Worm (Caenorhabditis elegans) whole organism, L2 larva: ENCODE measurements around the gene acaa-2.

ENCODE experiments used
- R02D3.7 ChIP-seq: fragments of 150-350 bp; optimal IDR thresholded peaks from 2 replicates; lab custom pipeline; 2014; ENCODE audit warnings: missing biosample characterization, missing genetic modification characterization
- Y55F3AM.14 ChIP-seq: fragments of 200-800 bp; sonication (Bioruptor generic); optimal IDR thresholded peaks from 2 replicates; lab custom pipeline; 2018; ENCODE audit warnings: mild to moderate bottlenecking, missing genetic modification characterization, missing compliant biosample characterization
- alr-1 ChIP-seq: fragments of 150-350 bp; optimal IDR thresholded peaks from 2 replicates; lab custom pipeline; 2014; ENCODE audit warnings: missing biosample characterization, missing genetic modification characterization
- blmp-1 ChIP-seq: sonication (generic microtip); optimal IDR thresholded peaks from 2 replicates; lab custom pipeline; 2017; ENCODE audit warnings: missing genetic modification characterization, mild to moderate bottlenecking, missing compliant biosample characterization, antibody characterized with exemption, moderate library complexity; ENCODE audit not compliant: insufficient read depth
- ceh-82 ChIP-seq: fragments of 150-350 bp; optimal IDR thresholded peaks from 2 replicates; lab custom pipeline; 2014; ENCODE audit warnings: missing biosample characterization, missing genetic modification characterization
- crh-2 ChIP-seq: sonication (generic microtip); optimal IDR thresholded peaks from 2 replicates; lab custom pipeline; 2017; ENCODE audit warnings: missing biosample characterization, missing genetic modification characterization
- dmd-4 ChIP-seq: sonication (generic microtip); optimal IDR thresholded peaks from 2 replicates; lab custom pipeline; 2017; ENCODE audit warnings: missing biosample characterization, missing genetic modification characterization
- egl-27 ChIP-seq: sonication (generic microtip); optimal IDR thresholded peaks from 3 replicates; lab custom pipeline; 2017; ENCODE audit warnings: missing biosample characterization, missing genetic modification reagents, missing genetic modification characterization
- elt-1 ChIP-seq: fragments of 150-350 bp; optimal IDR thresholded peaks from 2 replicates; lab custom pipeline; 2014; ENCODE audit warnings: missing biosample characterization, missing genetic modification characterization
- elt-3 ChIP-seq: sonication (generic microtip); optimal IDR thresholded peaks from 2 replicates; lab custom pipeline; 2017; ENCODE audit warnings: missing biosample characterization, missing genetic modification characterization
- lin-11 ChIP-seq: fragments of 150-350 bp; sonication (generic microtip); optimal IDR thresholded peaks from 2 replicates; lab custom pipeline; 2014; ENCODE audit warnings: missing biosample characterization, missing genetic modification characterization, inconsistent platforms, mixed read lengths
- lin-13 ChIP-seq: fragments of 150-350 bp; optimal IDR thresholded peaks from 2 replicates; lab custom pipeline; 2014; ENCODE audit warnings: missing biosample characterization, missing genetic modification reagents, missing genetic modification characterization
- mab-5 ChIP-seq: fragments of 150-350 bp; optimal IDR thresholded peaks from 2 replicates; lab custom pipeline; 2014; ENCODE audit warnings: missing biosample characterization, missing genetic modification characterization
- nhr-11 ChIP-seq: fragments of 150-350 bp; optimal IDR thresholded peaks from 2 replicates; lab custom pipeline; 2014; ENCODE audit warnings: missing biosample characterization, missing genetic modification characterization
- nhr-12 ChIP-seq: fragments of 150-350 bp; optimal IDR thresholded peaks from 2 replicates; lab custom pipeline; 2014; ENCODE audit warnings: missing biosample characterization, missing genetic modification characterization
- nhr-129 ChIP-seq: fragments of 150-350 bp; optimal IDR thresholded peaks from 2 replicates; lab custom pipeline; 2014; ENCODE audit warnings: missing biosample characterization, missing genetic modification characterization
- nhr-23 ChIP-seq: fragments of 150-350 bp; optimal IDR thresholded peaks from 2 replicates; lab custom pipeline; 2014; ENCODE audit warnings: missing biosample characterization, missing genetic modification reagents, missing genetic modification characterization
- nhr-237 ChIP-seq: fragments of 150-350 bp; optimal IDR thresholded peaks from 2 replicates; lab custom pipeline; 2014; ENCODE audit warnings: missing biosample characterization, missing genetic modification characterization
- nhr-25 ChIP-seq: fragments of 150-350 bp; sonication (generic microtip); optimal IDR thresholded peaks from 3 replicates; lab custom pipeline; 2014; ENCODE audit warnings: missing biosample characterization, missing genetic modification characterization
- sem-4 ChIP-seq: fragments of 150-350 bp; optimal IDR thresholded peaks from 2 replicates; lab custom pipeline; 2014; ENCODE audit warnings: missing biosample characterization, missing genetic modification reagents, missing genetic modification characterization
- skn-1 ChIP-seq: sonication (generic microtip); optimal IDR thresholded peaks from 2 replicates; lab custom pipeline; 2017; ENCODE audit warnings: missing biosample characterization, missing genetic modification characterization
- sma-3 ChIP-seq: sonication (generic microtip); optimal IDR thresholded peaks from 2 replicates; lab custom pipeline; 2016; ENCODE audit warnings: missing genetic modification reagents, missing genetic modification characterization, missing compliant biosample characterization
- sma-9 ChIP-seq, 2 experiments: fragments of 150-350 bp in 1 of 2; sonication (generic microtip) in 1 of 2; optimal IDR thresholded peaks; 2 replicates each; lab custom pipeline; 2014 to 2016; ENCODE audit warnings: missing genetic modification characterization in 2 of 2, mild to moderate bottlenecking in 1 of 2, missing biosample characterization in 1 of 2, missing compliant biosample characterization in 1 of 2, missing genetic modification reagents in 1 of 2, moderate library complexity in 1 of 2
- snpc-4 ChIP-seq: fragments of 150-350 bp; optimal IDR thresholded peaks from 2 replicates; lab custom pipeline; 2014; ENCODE audit warnings: missing biosample characterization, missing genetic modification characterization
- unc-55 ChIP-seq: fragments of 150-350 bp; sonication (generic microtip); optimal IDR thresholded peaks from 3 replicates; lab custom pipeline; 2014; ENCODE audit warnings: missing biosample characterization, missing genetic modification reagents, missing genetic modification characterization
- zag-1 ChIP-seq: fragments of 150-350 bp; optimal IDR thresholded peaks from 2 replicates; lab custom pipeline; 2014; ENCODE audit warnings: missing biosample characterization, missing genetic modification characterization
- ztf-1 ChIP-seq: fragments of 200-800 bp; sonication (Bioruptor generic); conservative IDR thresholded peaks from 2 replicates; pipeline ENCODE4 v1.3.6; 2022; ENCODE audit warnings: missing genetic modification characterization, missing compliant biosample characterization
- ztf-11 ChIP-seq: sonication (generic microtip); optimal IDR thresholded peaks from 2 replicates; lab custom pipeline; 2017; ENCODE audit warnings: missing biosample characterization, missing genetic modification characterization
- ztf-4 ChIP-seq: fragments of 150-350 bp; optimal IDR thresholded peaks from 2 replicates; lab custom pipeline; 2014; ENCODE audit warnings: missing biosample characterization, missing genetic modification characterization

Gene acaa-2

DNA sequence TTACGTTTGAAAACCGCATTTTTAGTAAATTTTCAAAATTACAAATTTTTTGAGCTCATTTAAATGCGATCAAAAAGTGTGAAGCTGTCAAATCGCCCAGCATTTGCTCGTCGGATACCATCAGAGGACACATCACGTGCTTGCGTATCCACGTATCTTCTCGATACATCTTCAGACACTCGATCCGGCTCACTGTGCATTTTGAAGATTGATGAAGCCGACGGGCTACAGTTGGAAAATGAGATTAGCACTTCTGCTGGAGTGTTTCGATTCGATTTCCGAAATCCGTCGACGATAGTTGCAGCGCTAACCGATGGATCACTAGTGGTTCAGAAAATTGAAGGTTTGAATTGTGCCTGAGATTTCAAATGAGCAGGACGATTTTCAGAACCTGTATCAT lies 29.7 kb upstream of the acaa-2 start, which contains the start of gene dph-7:
TSS of gene dph-7 (plus strand) at position 53 of the 400 bp plus-strand sequence.
- TF ChIP-seq nhr-23 (tag; lab: Kevin White, UChicago) (no peak), nhr-11 (tag; lab: Kevin White, UChicago) (no peak), alr-1 (tag; lab: Kevin White, UChicago) (no peak), nhr-129 (tag; lab: Kevin White, UChicago) (no peak), zag-1 (tag; lab: Kevin White, UChicago) (no peak), sma-9 (GFP tag; optimal IDR thresholded peaks at IDR 0.05; lab: Kevin White, UChicago) (no peak), sma-9 (tag; optimal IDR thresholded peaks at IDR 0.05; lab: Kevin White, UChicago) (no peak), R02D3.7 (no peak), ceh-82 (tag; lab: Kevin White, UChicago) (no peak), lin-11 (tag; lab: Kevin White, UChicago) (no peak)

DNA sequence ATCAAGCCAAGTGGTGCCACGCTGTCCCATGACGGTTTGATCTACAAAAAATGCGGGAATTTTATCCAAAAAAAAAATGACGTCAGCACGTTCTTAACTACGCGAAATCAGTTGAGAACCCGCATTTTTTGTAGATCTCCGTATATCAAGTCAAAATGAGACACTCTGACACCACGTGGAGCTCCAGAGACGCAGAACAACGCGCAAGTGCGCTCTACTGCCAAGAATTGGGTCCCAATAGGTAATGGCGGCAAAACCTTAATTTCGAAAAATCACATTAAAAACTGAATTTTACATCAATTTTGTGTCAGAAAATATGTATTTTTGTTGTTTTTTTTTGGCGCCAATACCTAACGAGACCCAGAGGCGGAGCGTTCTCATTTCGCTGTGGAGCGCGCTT lies 27.8 kb upstream of the acaa-2 start:
- TF ChIP-seq ztf-4 (tag; lab: Kevin White, UChicago), result no peak
- TF ChIP-seq ceh-82 (tag; lab: Kevin White, UChicago), result no peak
- TF ChIP-seq skn-1 (tag; lab: Kevin White, UChicago), result no peak

DNA sequence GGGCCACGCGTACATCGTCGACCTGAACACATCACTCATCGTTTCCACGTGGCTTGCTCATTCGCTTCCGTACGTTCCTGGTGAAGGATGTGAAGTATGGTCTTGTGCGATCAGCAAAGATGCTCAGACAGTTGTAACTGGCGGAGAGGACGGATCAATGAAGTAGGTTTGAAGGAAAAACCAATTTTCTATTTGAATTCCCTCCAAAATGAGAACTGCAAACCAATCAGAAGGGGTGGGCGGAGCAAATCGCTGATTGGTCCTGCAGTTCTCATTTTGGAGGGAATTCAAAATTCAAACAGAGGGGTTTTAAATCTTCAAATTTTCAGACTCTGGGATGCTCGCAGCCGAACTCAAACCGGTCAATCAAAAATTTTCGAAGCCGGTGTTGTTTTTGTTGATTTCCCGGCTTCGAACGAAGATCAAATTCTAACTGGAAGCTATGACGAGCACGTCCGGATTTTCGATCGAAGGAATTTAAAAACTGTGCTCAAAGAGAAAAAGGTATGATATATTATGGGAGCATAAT lies 27.3 kb upstream of the acaa-2 start:
- TF ChIP-seq ceh-82 (tag; lab: Kevin White, UChicago), result no peak
- TF ChIP-seq skn-1 (tag; lab: Kevin White, UChicago), result no peak
- no peak for TF ChIP-seq dmd-4 (tag; lab: Kevin White, UChicago)
- no peak for TF ChIP-seq ztf-11
- no peak for TF ChIP-seq nhr-237 (tag; lab: Kevin White, UChicago)
- no peak for TF ChIP-seq unc-55
- no peak for TF ChIP-seq nhr-11 (tag; lab: Kevin White, UChicago)
- TF ChIP-seq ztf-1 (GFP tag; lab: Robert Waterston, UW), result no peak
- TF ChIP-seq blmp-1, result no peak
- no peak for TF ChIP-seq lin-13

DNA sequence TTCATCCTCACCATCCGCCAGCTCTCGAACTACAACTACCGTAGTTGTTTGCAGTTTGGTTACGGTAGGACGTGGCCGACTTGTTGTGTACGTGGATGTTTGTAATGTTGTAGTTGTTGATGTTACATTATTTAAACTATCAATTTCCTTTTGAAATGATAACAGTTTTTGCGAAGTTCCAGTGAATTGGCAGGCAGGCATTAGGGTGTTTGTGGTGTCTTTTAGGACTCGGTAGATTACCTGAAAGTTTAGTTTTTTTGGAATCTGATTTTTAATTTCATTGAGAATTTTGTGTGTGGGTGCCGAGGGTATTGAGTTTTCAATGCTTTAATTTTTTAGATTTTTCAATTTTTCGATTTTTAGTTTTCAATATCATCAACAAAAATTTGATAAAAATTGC lies 22.2 kb upstream of the acaa-2 start, which contains the start of gene F53A2.11:
TSS of gene F53A2.11 (minus strand) at position 101 of the 400 bp plus-strand sequence.
- TF ChIP-seq Y55F3AM.14 (GFP tag; lab: Kevin White, UChicago), result no peak

ce11 chrIII:13324739-13325138 lies 20.0 kb upstream of the acaa-2 start, which contains the start of gene F53A2.1:
Gene F53A2.1, minus strand, starts transcription at chrIII:13324839.
- TF ChIP-seq snpc-4 (tag; lab: Kevin White, UChicago), result no peak
- no peak for TF ChIP-seq sem-4 (tag; lab: Kevin White, UChicago)
- TF ChIP-seq nhr-25, result no peak
- TF ChIP-seq elt-1, result no peak

ce11 chrIII:13328911-13329310 lies 15.8 kb upstream of the acaa-2 start:
- TF ChIP-seq unc-55 (no peak), blmp-1 (no peak)

DNA sequence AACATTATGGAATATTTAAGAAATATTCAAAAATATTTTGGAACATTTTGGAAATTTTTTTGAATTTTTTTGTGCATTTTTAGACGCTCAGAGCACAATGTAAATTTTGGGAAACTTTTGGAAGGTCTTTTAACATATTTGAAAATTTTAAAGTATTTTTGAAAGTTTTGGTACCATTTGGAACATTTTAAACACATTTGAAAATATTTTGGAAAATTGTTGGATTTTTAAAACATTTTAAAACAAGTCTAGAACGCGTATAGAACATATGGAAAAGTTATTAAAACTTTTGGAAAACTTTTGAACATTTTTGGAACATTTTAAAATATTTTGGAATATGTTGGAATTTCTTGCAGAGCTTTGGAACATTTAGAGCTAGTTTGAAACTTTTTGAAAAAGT lies 11.0 kb upstream of the acaa-2 start, which contains the start of gene sdz-20:
TSS of gene sdz-20 (plus strand) at position 301 of the 400 bp plus-strand sequence.
- TF ChIP-seq sma-3, result no peak
- no peak for TF ChIP-seq blmp-1
- TF ChIP-seq nhr-11 (tag; lab: Kevin White, UChicago), result no peak
- no peak for TF ChIP-seq Y55F3AM.14 (GFP tag; lab: Kevin White, UChicago)
- no peak for TF ChIP-seq snpc-4 (tag; lab: Kevin White, UChicago)
- TF ChIP-seq ztf-1 (GFP tag; lab: Robert Waterston, UW), result no peak
- no peak for TF ChIP-seq elt-3 (tag; lab: Kevin White, UChicago)
- no peak for TF ChIP-seq dmd-4 (tag; lab: Kevin White, UChicago)
- TF ChIP-seq egl-27 (tag; lab: Kevin White, UChicago), result no peak
- no peak for TF ChIP-seq zag-1 (tag; lab: Kevin White, UChicago)
- no peak for TF ChIP-seq lin-11 (tag; lab: Kevin White, UChicago)
- no peak for TF ChIP-seq crh-2
- TF ChIP-seq nhr-12 (tag; lab: Kevin White, UChicago), result no peak
- no peak for TF ChIP-seq skn-1 (tag; lab: Kevin White, UChicago)
- no peak for TF ChIP-seq sem-4 (tag; lab: Kevin White, UChicago)
- no peak for TF ChIP-seq mab-5 (tag; lab: Kevin White, UChicago)
